Fruit fly (Drosophila melanogaster) whole organism, embryonic: Measurements from ENCODE around the gene lin-52.

Experiments
- Ada2b ChIP-seq: fragments of 200-800 bp; sonication (Bioruptor generic); IDR thresholded peaks from 2 replicates; pipeline ENCODE4 v1.3.6; 2022; ENCODE audit warnings: missing biosample characterization, missing genetic modification characterization
- Atf-2 ChIP-seq: fragments of 200-800 bp; sonication (Bioruptor generic); optimal IDR thresholded peaks from 2 replicates; lab custom pipeline; 2016; ENCODE audit warnings: missing biosample characterization, missing genetic modification characterization
- CG10209 ChIP-seq: fragments of 200-800 bp; sonication (Bioruptor generic); optimal IDR thresholded peaks from 3 replicates; lab custom pipeline; 2017; ENCODE audit warnings: missing biosample characterization, mild to moderate bottlenecking, missing genetic modification characterization, missing genetic modification reagents
- CG11696 ChIP-seq: fragments of 200-800 bp; sonication (Bioruptor generic); IDR thresholded peaks from 2 replicates; pipeline ENCODE4 v1.3.6; 2022; ENCODE audit warnings: missing biosample characterization, missing genetic modification characterization
- CG12659 ChIP-seq: fragments of 200-800 bp; sonication (Bioruptor generic); optimal IDR thresholded peaks from 3 replicates; lab custom pipeline; 2017; ENCODE audit warnings: mild to moderate bottlenecking, missing biosample characterization, missing genetic modification reagents, missing genetic modification characterization
- CG13424 ChIP-seq: fragments of 200-800 bp; sonication (Bioruptor generic); optimal IDR thresholded peaks from 2 replicates; lab custom pipeline; 2019; ENCODE audit warnings: missing biosample characterization, mild to moderate bottlenecking, missing genetic modification characterization, moderate library complexity
- CG15269 ChIP-seq: fragments of 200-800 bp; sonication (Bioruptor generic); optimal IDR thresholded peaks from 2 replicates; lab custom pipeline; 2018; ENCODE audit warnings: missing biosample characterization, mild to moderate bottlenecking, missing genetic modification characterization, moderate library complexity
- CG17328 ChIP-seq: fragments of 200-800 bp; sonication (Bioruptor generic); IDR thresholded peaks from 2 replicates; pipeline ENCODE4 v1.3.6; 2022; ENCODE audit warnings: missing biosample characterization, missing genetic modification characterization
- CG30431 ChIP-seq: fragments of 200-800 bp; sonication (Bioruptor generic); optimal IDR thresholded peaks from 2 replicates; lab custom pipeline; 2017; ENCODE audit warnings: missing biosample characterization, missing genetic modification characterization
- CG32532 ChIP-seq: fragments of 200-800 bp; sonication (Bioruptor generic); IDR thresholded peaks from 2 replicates; pipeline ENCODE4 v1.3.6; 2022; ENCODE audit warnings: missing biosample characterization, missing genetic modification characterization
- CG34376 ChIP-seq: fragments of 200-800 bp; sonication (Bioruptor generic); optimal IDR thresholded peaks from 2 replicates; lab custom pipeline; 2018; ENCODE audit warnings: missing biosample characterization, mild to moderate bottlenecking, missing genetic modification characterization
- CG7372 ChIP-seq: fragments of 200-800 bp; sonication (Bioruptor generic); IDR thresholded peaks from 2 replicates; pipeline ENCODE4 v1.3.6; 2022; ENCODE audit warnings: missing biosample characterization, missing genetic modification characterization
- CG7928 ChIP-seq: fragments of 200-800 bp; sonication (Bioruptor generic); optimal IDR thresholded peaks from 2 replicates; lab custom pipeline; 2017; ENCODE audit warnings: missing biosample characterization, mild to moderate bottlenecking, missing genetic modification characterization
- CG8388 ChIP-seq: fragments of 200-800 bp; sonication (Bioruptor generic); optimal IDR thresholded peaks from 2 replicates; lab custom pipeline; 2019; ENCODE audit warnings: missing biosample characterization, mild to moderate bottlenecking, missing genetic modification characterization, moderate library complexity
- CG9817 ChIP-seq: fragments of 200-800 bp; sonication (Bioruptor generic); optimal IDR thresholded peaks from 2 replicates; lab custom pipeline; 2018; ENCODE audit warnings: missing biosample characterization, mild to moderate bottlenecking, missing genetic modification characterization, moderate library complexity
- CG9876 ChIP-seq: fragments of 200-800 bp; sonication (Bioruptor generic); optimal IDR thresholded peaks from 2 replicates; lab custom pipeline; 2016; ENCODE audit warnings: missing biosample characterization, missing genetic modification characterization
- CrebB ChIP-seq: fragments of 200-800 bp; sonication (Bioruptor generic); optimal IDR thresholded peaks from 3 replicates; lab custom pipeline; 2018; ENCODE audit warnings: missing biosample characterization, mild to moderate bottlenecking, missing genetic modification characterization
- Gug ChIP-seq: fragments of 200-800 bp; sonication (Bioruptor generic); IDR thresholded peaks from 4 replicates; pipeline ENCODE4 v1.3.6; 2022; ENCODE audit warnings: missing biosample characterization, missing genetic modification characterization
- Kr ChIP-seq: fragments of 200-800 bp; sonication (Bioruptor generic); optimal IDR thresholded peaks from 2 replicates; lab custom pipeline; 2017; ENCODE audit warnings: missing biosample characterization, mild to moderate bottlenecking, missing genetic modification characterization
- Mes4 ChIP-seq: fragments of 200-800 bp; sonication (Bioruptor generic); optimal IDR thresholded peaks from 2 replicates; lab custom pipeline; 2016; ENCODE audit warnings: missing biosample characterization, missing genetic modification characterization
- NK7.1 ChIP-seq: fragments of 200-800 bp; sonication (Bioruptor generic); optimal IDR thresholded peaks from 3 replicates; lab custom pipeline; 2016; ENCODE audit warnings: missing biosample characterization, missing genetic modification characterization
- Nf-YB ChIP-seq: fragments of 200-800 bp; sonication (Bioruptor generic); optimal IDR thresholded peaks from 3 replicates; lab custom pipeline; 2019; ENCODE audit warnings: missing biosample characterization, mild to moderate bottlenecking, missing genetic modification characterization, moderate library complexity
- Oaz ChIP-seq: fragments of 200-800 bp; sonication (Bioruptor generic); IDR thresholded peaks from 2 replicates; pipeline ENCODE4 v1.3.6; 2022; ENCODE audit warnings: missing biosample characterization, missing genetic modification characterization
- Opbp ChIP-seq: fragments of 200-800 bp; sonication (Bioruptor generic); IDR thresholded peaks from 3 replicates; pipeline ENCODE4 v1.3.6; 2022; ENCODE audit warnings: missing biosample characterization, missing genetic modification characterization; ENCODE audit not compliant: partially characterized antibody
- Spps ChIP-seq: fragments of 200-800 bp; sonication (Bioruptor generic); optimal IDR thresholded peaks from 2 replicates; lab custom pipeline; 2018; ENCODE audit warnings: missing biosample characterization, mild to moderate bottlenecking, missing genetic modification characterization
- Ssrp ChIP-seq: fragments of 200-800 bp; sonication (Bioruptor generic); optimal IDR thresholded peaks from 2 replicates; lab custom pipeline; 2018; ENCODE audit warnings: missing biosample characterization, mild to moderate bottlenecking, missing genetic modification characterization, moderate library complexity
- Trl ChIP-seq, 3 experiments: fragments of >200 bp in 2 of 3; fragments of 200-800 bp in 1 of 3; sonication (Bioruptor generic) in 1 of 3; optimal IDR thresholded peaks; 2 replicates in 1 of 3; 3 replicates in 2 of 3; lab custom pipeline; 2016 to 2017; ENCODE audit warnings: missing biosample characterization in 1 of 3, missing genetic modification characterization in 1 of 3
- ara ChIP-seq: fragments of 200-800 bp; sonication (Bioruptor generic); IDR thresholded peaks from 2 replicates; pipeline ENCODE4 v1.3.6; 2022; ENCODE audit warnings: missing biosample characterization, missing genetic modification characterization
- bbx ChIP-seq: fragments of 200-800 bp; sonication (Bioruptor generic); IDR thresholded peaks from 2 replicates; pipeline ENCODE4 v1.3.6; 2022; ENCODE audit warnings: missing biosample characterization, missing genetic modification characterization; ENCODE audit not compliant: partially characterized antibody
- cas ChIP-seq: fragments of 200-800 bp; sonication (Bioruptor generic); IDR thresholded peaks from 2 replicates; pipeline ENCODE4 v1.3.6; 2022; ENCODE audit warnings: missing biosample characterization, missing genetic modification characterization
- croc ChIP-seq: fragments of 200-800 bp; sonication (Bioruptor generic); conservative IDR thresholded peaks from 3 replicates; pipeline ENCODE4 v1.3.6; 2022; ENCODE audit warnings: missing biosample characterization, missing genetic modification characterization
- dysf ChIP-seq: fragments of 200-800 bp; sonication (Bioruptor generic); IDR thresholded peaks from 3 replicates; pipeline ENCODE4 v1.3.6; 2022; ENCODE audit warnings: missing biosample characterization, missing genetic modification characterization
- esg ChIP-seq: fragments of 200-800 bp; sonication (Bioruptor generic); conservative IDR thresholded peaks from 2 replicates; pipeline ENCODE4 v1.3.6; 2022; ENCODE audit warnings: missing biosample characterization, missing genetic modification characterization
- gem ChIP-seq: fragments of 200-800 bp; sonication (Bioruptor generic); optimal IDR thresholded peaks from 2 replicates; lab custom pipeline; 2019; ENCODE audit warnings: missing biosample characterization, mild to moderate bottlenecking, missing genetic modification characterization, moderate library complexity
- grn ChIP-seq: fragments of 200-800 bp; sonication (Bioruptor generic); optimal IDR thresholded peaks from 3 replicates; lab custom pipeline; 2017; ENCODE audit warnings: missing biosample characterization, missing genetic modification characterization
- gt ChIP-seq: fragments of 200-800 bp; sonication (Bioruptor generic); IDR thresholded peaks from 2 replicates; pipeline ENCODE4 v1.3.6; 2022; ENCODE audit warnings: missing biosample characterization, missing genetic modification characterization
- ham ChIP-seq: fragments of 200-800 bp; sonication (Bioruptor generic); IDR thresholded peaks from 2 replicates; pipeline ENCODE4 v1.3.6; 2022; ENCODE audit warnings: missing biosample characterization, missing genetic modification characterization
- jigr1 ChIP-seq: fragments of 200-800 bp; sonication (Bioruptor generic); IDR thresholded peaks from 3 replicates; pipeline ENCODE4 v1.3.6; 2022; ENCODE audit warnings: missing biosample characterization, missing genetic modification characterization
- pita ChIP-seq: fragments of 200-800 bp; sonication (Bioruptor generic); optimal IDR thresholded peaks from 2 replicates; lab custom pipeline; 2017; ENCODE audit warnings: missing biosample characterization, mild to moderate bottlenecking, missing genetic modification characterization
- pnt ChIP-seq: fragments of 200-800 bp; sonication (Bioruptor generic); optimal IDR thresholded peaks from 3 replicates; lab custom pipeline; 2016; ENCODE audit warnings: missing biosample characterization, missing genetic modification characterization
- ranshi ChIP-seq: fragments of 200-800 bp; sonication (Bioruptor generic); IDR thresholded peaks from 2 replicates; pipeline ENCODE4 v1.3.6; 2022; ENCODE audit warnings: missing biosample characterization, missing genetic modification characterization
- schlank ChIP-seq: fragments of 200-800 bp; sonication (Bioruptor generic); optimal IDR thresholded peaks from 2 replicates; lab custom pipeline; 2018; ENCODE audit warnings: missing biosample characterization, mild to moderate bottlenecking, missing genetic modification characterization
- sens ChIP-seq: fragments of 200-800 bp; sonication (Bioruptor generic); peaks from one replicate; lab custom pipeline; 2016; ENCODE audit warnings: missing biosample characterization, missing genetic modification characterization
- seq ChIP-seq: fragments of 200-800 bp; sonication (Bioruptor generic); IDR thresholded peaks from 2 replicates; pipeline ENCODE4 v1.3.6; 2022; ENCODE audit warnings: missing biosample characterization, missing genetic modification characterization
- sim ChIP-seq: fragments of 200-800 bp; sonication (Bioruptor generic); IDR thresholded peaks from 2 replicates; pipeline ENCODE4 v1.3.6; 2022; ENCODE audit warnings: missing biosample characterization, missing genetic modification characterization
- slbo ChIP-seq: fragments of 200-800 bp; sonication (Bioruptor generic); IDR thresholded peaks from 2 replicates; pipeline ENCODE4 v1.3.6; 2022; ENCODE audit warnings: missing biosample characterization, missing genetic modification characterization
- stwl ChIP-seq: fragments of 200-800 bp; sonication (Bioruptor generic); optimal IDR thresholded peaks from 3 replicates; lab custom pipeline; 2018; ENCODE audit warnings: missing biosample characterization, mild to moderate bottlenecking, missing genetic modification characterization, moderate library complexity
- tgo ChIP-seq: fragments of 200-800 bp; sonication (Bioruptor generic); IDR thresholded peaks from 3 replicates; pipeline ENCODE4 v1.3.6; 2022; ENCODE audit warnings: missing biosample characterization, missing genetic modification characterization
- toy ChIP-seq: fragments of 200-800 bp; sonication (Bioruptor generic); IDR thresholded peaks from 2 replicates; pipeline ENCODE4 v1.3.6; 2022; ENCODE audit warnings: missing biosample characterization, missing genetic modification characterization
- unpg ChIP-seq: fragments of 200-800 bp; sonication (Bioruptor generic); optimal IDR thresholded peaks from 3 replicates; lab custom pipeline; 2018; ENCODE audit warnings: missing biosample characterization, mild to moderate bottlenecking, missing genetic modification characterization, moderate library complexity
- z ChIP-seq: fragments of 200-800 bp; sonication (Bioruptor generic); IDR thresholded peaks from 3 replicates; pipeline ENCODE4 v1.3.6; 2022; ENCODE audit warnings: missing biosample characterization, missing genetic modification characterization
- zf30C ChIP-seq: fragments of 200-800 bp; sonication (Bioruptor generic); optimal IDR thresholded peaks from 3 replicates; lab custom pipeline; 2018; ENCODE audit warnings: missing biosample characterization, mild to moderate bottlenecking, missing genetic modification characterization

Gene lin-52

DNA sequence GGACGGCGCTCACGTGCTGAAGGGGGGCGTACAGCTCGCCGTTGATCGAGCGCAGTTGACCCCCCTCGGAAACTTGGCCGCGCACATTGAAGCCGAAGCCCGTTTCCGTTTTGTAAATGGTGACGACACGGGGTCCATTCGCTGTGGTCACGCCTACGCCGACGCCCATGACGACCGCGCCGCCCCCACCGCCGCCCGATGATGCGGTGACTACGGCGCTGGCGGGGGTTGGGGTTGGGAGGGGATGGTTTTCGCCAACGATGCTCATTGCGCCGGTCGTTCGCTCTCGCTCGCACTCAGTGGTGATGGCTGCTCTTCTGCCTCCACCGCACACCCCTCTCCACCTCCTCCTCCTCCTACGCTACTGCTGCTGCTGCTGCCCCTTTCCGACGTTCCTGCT is 17.6 kb downstream of the lin-52 start (continued):
- no peak for TF ChIP-seq CrebB
- peak; percentile 47; the same call in 1 of the 2 replicates for TF ChIP-seq ara (GFP tag; lab: Robert Waterston, UW)
- no peak for TF ChIP-seq sens (GFP tag; lab: Kevin White, UChicago)
- no peak for TF ChIP-seq CG9817
- TF ChIP-seq Atf-2 (GFP tag; lab: Kevin White, UChicago), result no peak
- no peak for TF ChIP-seq CG17328 (GFP tag; lab: Robert Waterston, UW)
- no peak for TF ChIP-seq z (GFP tag; lab: Robert Waterston, UW)
- TF ChIP-seq schlank (tag; lab: Kevin White, UChicago), result no peak
- TF ChIP-seq ranshi (GFP tag; lab: Robert Waterston, UW), result 0 out of 2 replicates have a peak, but pooled peaks have one; percentile 34
- no peak for TF ChIP-seq CG12659 (GFP tag; lab: Kevin White, UChicago)
- TF ChIP-seq unpg (GFP tag; lab: Kevin White, UChicago), result peak; percentile 7
- TF ChIP-seq seq, result peak; percentile 35; the same call in 1 of the 2 replicates
- TF ChIP-seq esg, result 0 out of 2 replicates have a peak, but pooled peaks have one; percentile 14
- no peak for TF ChIP-seq gt (GFP tag; lab: Robert Waterston, UW)
- no peak for TF ChIP-seq Spps (tag; lab: Kevin White, UChicago)
- 0 out of 2 replicates have a peak, but pooled peaks have one; percentile 11 for TF ChIP-seq Ada2b
- TF ChIP-seq CG10209 (GFP tag; lab: Kevin White, UChicago), result peak; percentile 21
- TF ChIP-seq sim (GFP tag; lab: Robert Waterston, UW), result no peak
- TF ChIP-seq CG30431, result no peak
- TF ChIP-seq cas (GFP tag; lab: Robert Waterston, UW), result no peak
- TF ChIP-seq ham (GFP tag; lab: Robert Waterston, UW), result no peak
- TF ChIP-seq dysf (GFP tag; lab: Robert Waterston, UW), result peak; percentile 49; the same call in 1 of the 3 replicates
- TF ChIP-seq Kr (GFP tag; lab: Kevin White, UChicago), result no peak
- no peak for TF ChIP-seq pnt (GFP tag; lab: Kevin White, UChicago)
- no peak for TF ChIP-seq Oaz
- no peak for TF ChIP-seq Trl (optimal IDR thresholded peaks at IDR 0.05; lab: Kevin White, UChicago)
- TF ChIP-seq Trl (GFP tag; optimal IDR thresholded peaks at IDR 0.05; lab: Kevin White, UChicago), result no peak
- TF ChIP-seq NK7.1 (GFP tag; lab: Kevin White, UChicago), result no peak
- no peak for TF ChIP-seq CG13424 (tag; lab: Kevin White, UChicago)
- TF ChIP-seq bbx, result no peak
- no peak for TF ChIP-seq Mes4
- no peak for TF ChIP-seq grn (GFP tag; lab: Kevin White, UChicago)
- no peak for TF ChIP-seq CG7928 (GFP tag; lab: Kevin White, UChicago)
- TF ChIP-seq CG11696 (GFP tag; lab: Robert Waterston, UW), result no peak
- TF ChIP-seq CG8388, result no peak
- no peak; the same call in 2 of the 3 replicates for TF ChIP-seq tgo (GFP tag; lab: Robert Waterston, UW)
- TF ChIP-seq jigr1, result no peak
- no peak for TF ChIP-seq CG15269 (tag; lab: Kevin White, UChicago)
- peak; percentile 8 for TF ChIP-seq gem (tag; lab: Kevin White, UChicago)
- TF ChIP-seq Gug (GFP tag; lab: Robert Waterston, UW), result peak; percentile 42; the same call in 1 of the 4 replicates
- TF ChIP-seq Ssrp (tag; lab: Kevin White, UChicago), result no peak
- no peak for TF ChIP-seq Nf-YB (GFP tag; lab: Kevin White, UChicago)
- no peak for TF ChIP-seq CG7372 (GFP tag; lab: Robert Waterston, UW)
- TF ChIP-seq CG32532 (GFP tag; lab: Robert Waterston, UW), result peak; percentile 50
- TF ChIP-seq pita (GFP tag; lab: Kevin White, UChicago), result no peak
- no peak for TF ChIP-seq toy (GFP tag; lab: Robert Waterston, UW)
- TF ChIP-seq Opbp (GFP tag; lab: Robert Waterston, UW), result no peak
- no peak for TF ChIP-seq croc (GFP tag; lab: Robert Waterston, UW)
- TF ChIP-seq CG34376 (GFP tag; lab: Kevin White, UChicago), result no peak
- no peak for TF ChIP-seq zf30C (GFP tag; lab: Kevin White, UChicago)
- peak; percentile 61 for TF ChIP-seq slbo (GFP tag; lab: Robert Waterston, UW)
- no peak for TF ChIP-seq stwl (tag; lab: Kevin White, UChicago)
- TF ChIP-seq CG9876 (GFP tag; lab: Kevin White, UChicago), result no peak
